Worm (Caenorhabditis elegans) whole organism, L4 larva: ENCODE data around the gene fbxa-11.

Experiments used
- D1046.2 ChIP-seq: fragments of 200-800 bp; sonication (Bioruptor generic); IDR thresholded peaks from 2 replicates; pipeline ENCODE4 v1.3.6; 2022; ENCODE audit warnings: missing genetic modification characterization, missing compliant biosample characterization
- F10B5.3 ChIP-seq: sonication (generic microtip); optimal IDR thresholded peaks from 2 replicates; lab custom pipeline; 2016; ENCODE audit warnings: mild to moderate bottlenecking, missing genetic modification characterization, missing compliant biosample characterization
- F44E2.7 ChIP-seq: fragments of 200-800 bp; sonication (Bioruptor generic); IDR thresholded peaks from 2 replicates; pipeline ENCODE4 v2.1.2; 2022; ENCODE audit warnings: missing genetic modification characterization, missing compliant biosample characterization
- F49E8.2 ChIP-seq: sonication (generic microtip); optimal IDR thresholded peaks from 2 replicates; lab custom pipeline; 2016; ENCODE audit warnings: missing compliant biosample characterization, mild to moderate bottlenecking, missing genetic modification characterization, borderline replicate concordance
- T20F7.1 ChIP-seq: fragments of 200-800 bp; sonication (Bioruptor generic); optimal IDR thresholded peaks from 2 replicates; lab custom pipeline; 2018; ENCODE audit warnings: mild to moderate bottlenecking, missing genetic modification characterization, missing compliant biosample characterization
- T26A8.4 ChIP-seq: fragments of 200-800 bp; sonication (Bioruptor generic); IDR thresholded peaks from 2 replicates; pipeline ENCODE4 v1.3.6; 2022; ENCODE audit warnings: missing genetic modification characterization, missing compliant biosample characterization
- Y105C5A.15 ChIP-seq: fragments of 200-800 bp; sonication (Bioruptor generic); IDR thresholded peaks from 2 replicates; pipeline ENCODE4 v1.3.6; 2022; ENCODE audit warnings: missing genetic modification characterization, missing compliant biosample characterization
- Y75B8A.6 ChIP-seq: fragments of 200-800 bp; sonication (Bioruptor generic); IDR thresholded peaks from 2 replicates; pipeline ENCODE4 v1.3.6; 2022; ENCODE audit warnings: missing genetic modification reagents, missing genetic modification characterization, missing compliant biosample characterization
- ZK337.2 ChIP-seq: fragments of 200-800 bp; sonication (Bioruptor generic); IDR thresholded peaks from 2 replicates; pipeline ENCODE4 v1.3.6; 2022; ENCODE audit warnings: missing genetic modification reagents, missing genetic modification characterization, missing compliant biosample characterization
- ZK546.5 ChIP-seq, 2 experiments: sonication (generic microtip); optimal IDR thresholded peaks; 2 replicates each; lab custom pipeline; 2017; ENCODE audit warnings: missing biosample characterization in 2 of 2, missing genetic modification characterization in 2 of 2
- aha-1 ChIP-seq: fragments of 150-350 bp; peaks from one replicate; lab custom pipeline; 2014; ENCODE audit warnings: missing biosample characterization, missing genetic modification characterization
- aly-2 ChIP-seq: sonication (generic microtip); optimal IDR thresholded peaks from 2 replicates; lab custom pipeline; 2018; ENCODE audit warnings: missing biosample characterization, missing genetic modification characterization
- attf-4 ChIP-seq: sonication (generic microtip); optimal IDR thresholded peaks from 3 replicates; lab custom pipeline; 2017; ENCODE audit warnings: missing biosample characterization, missing genetic modification characterization
- ceh-62 ChIP-seq: sonication (generic microtip); optimal IDR thresholded peaks from 2 replicates; lab custom pipeline; 2017; ENCODE audit warnings: missing biosample characterization, missing genetic modification characterization
- ceh-82 ChIP-seq: sonication (generic microtip); optimal IDR thresholded peaks from 2 replicates; lab custom pipeline; 2017; ENCODE audit warnings: missing biosample characterization, missing genetic modification characterization
- ctbp-1 ChIP-seq: fragments of 200-800 bp; sonication (Bioruptor generic); IDR thresholded peaks from 2 replicates; pipeline ENCODE4 v1.3.6; 2022; ENCODE audit warnings: missing genetic modification reagents, missing genetic modification characterization, missing compliant biosample characterization
- daf-12 ChIP-seq: fragments of 150-350 bp; optimal IDR thresholded peaks from 2 replicates; lab custom pipeline; 2014; ENCODE audit warnings: missing biosample characterization, missing genetic modification reagents, missing genetic modification characterization
- daf-16 ChIP-seq, 3 experiments: sonication (generic microtip); optimal IDR thresholded peaks; 2 replicates each; lab custom pipeline; 2016 to 2017; ENCODE audit warnings: missing genetic modification characterization in 3 of 3, missing genetic modification reagents in 3 of 3, mild to moderate bottlenecking in 2 of 3, missing compliant biosample characterization in 2 of 3, missing biosample characterization in 1 of 3, moderate library complexity in 1 of 3
- dmd-6 ChIP-seq: fragments of 200-800 bp; sonication (Bioruptor generic); IDR thresholded peaks from 2 replicates; pipeline ENCODE4 v1.3.6; 2022; ENCODE audit warnings: missing genetic modification reagents, missing genetic modification characterization, missing compliant biosample characterization
- dpl-1 ChIP-seq: fragments of 150-350 bp; optimal IDR thresholded peaks from 2 replicates; lab custom pipeline; 2014; ENCODE audit warnings: missing biosample characterization, missing genetic modification reagents, missing genetic modification characterization
- dve-1 ChIP-seq: sonication (generic microtip); optimal IDR thresholded peaks from 2 replicates; lab custom pipeline; 2017; ENCODE audit warnings: antibody characterized with exemption, mild to moderate bottlenecking, missing genetic modification characterization, missing compliant biosample characterization; ENCODE audit not compliant: insufficient read depth
- egl-27 ChIP-seq: sonication (generic microtip); optimal IDR thresholded peaks from 3 replicates; lab custom pipeline; 2017; ENCODE audit warnings: missing biosample characterization, missing genetic modification reagents, missing genetic modification characterization
- fkh-10 ChIP-seq: fragments of 150-350 bp; optimal IDR thresholded peaks from 2 replicates; lab custom pipeline; 2014; ENCODE audit warnings: missing biosample characterization, missing genetic modification reagents, missing genetic modification characterization
- hif-1 ChIP-seq, 2 experiments: sonication (generic microtip); optimal IDR thresholded peaks; 2 replicates each; lab custom pipeline; 2016 to 2017; ENCODE audit warnings: missing compliant biosample characterization in 2 of 2, missing genetic modification characterization in 2 of 2, missing genetic modification reagents in 2 of 2, missing genotype in 2 of 2, mild to moderate bottlenecking in 1 of 2
- hlh-30 ChIP-seq: sonication (generic microtip); optimal IDR thresholded peaks from 2 replicates; lab custom pipeline; 2017; ENCODE audit warnings: antibody characterized with exemption, mild to moderate bottlenecking, missing genetic modification characterization, missing compliant biosample characterization; ENCODE audit not compliant: insufficient read depth
- hmg-1.1 ChIP-seq: fragments of 200-800 bp; sonication (Bioruptor generic); IDR thresholded peaks from 2 replicates; pipeline ENCODE4 v1.3.6; 2022; ENCODE audit warnings: missing genetic modification reagents, missing genetic modification characterization, missing compliant biosample characterization
- jun-1 ChIP-seq: fragments of 150-350 bp; optimal IDR thresholded peaks from 2 replicates; lab custom pipeline; 2014; ENCODE audit warnings: missing biosample characterization, missing genetic modification reagents, missing genetic modification characterization
- lim-7 ChIP-seq: fragments of 200-800 bp; sonication (Bioruptor generic); IDR thresholded peaks from 2 replicates; pipeline ENCODE4 v1.3.6; 2022; ENCODE audit warnings: missing genetic modification characterization, missing compliant biosample characterization
- lin-13 ChIP-seq: fragments of 150-350 bp; optimal IDR thresholded peaks from 2 replicates; lab custom pipeline; 2014; ENCODE audit warnings: missing biosample characterization, missing genetic modification reagents, missing genetic modification characterization
- lin-29 ChIP-seq: fragments of 200-800 bp; sonication (Bioruptor generic); IDR thresholded peaks from 2 replicates; pipeline ENCODE4 v1.3.6; 2022; ENCODE audit warnings: missing genetic modification reagents, missing genetic modification characterization, missing compliant biosample characterization
- lin-38 ChIP-seq: fragments of 200-800 bp; sonication (Bioruptor generic); IDR thresholded peaks from 2 replicates; pipeline ENCODE4 v1.3.6; 2022; ENCODE audit warnings: missing genetic modification reagents, missing genetic modification characterization, missing compliant biosample characterization
- lin-39 ChIP-seq: fragments of 150-350 bp; optimal IDR thresholded peaks from 2 replicates; lab custom pipeline; 2014; ENCODE audit warnings: missing biosample characterization, missing genetic modification reagents, missing genetic modification characterization
- lir-3 ChIP-seq: sonication (generic microtip); optimal IDR thresholded peaks from 2 replicates; lab custom pipeline; 2016; ENCODE audit warnings: mild to moderate bottlenecking, missing genetic modification characterization, missing compliant biosample characterization
- madf-9 ChIP-seq: fragments of 200-800 bp; sonication (Bioruptor generic); conservative IDR thresholded peaks from 2 replicates; pipeline ENCODE4 v1.3.6; 2022; ENCODE audit warnings: missing genetic modification reagents, missing genetic modification characterization, missing compliant biosample characterization
- mep-1 ChIP-seq: fragments of 150-350 bp; sonication (generic microtip); optimal IDR thresholded peaks from 3 replicates; lab custom pipeline; 2014; ENCODE audit warnings: missing biosample characterization, missing genetic modification characterization
- mes-2 ChIP-seq: sonication (generic microtip); optimal IDR thresholded peaks from 2 replicates; lab custom pipeline; 2016; ENCODE audit warnings: missing genotype, mild to moderate bottlenecking, missing genetic modification characterization, missing compliant biosample characterization; ENCODE audit not compliant: poor library complexity, severe bottlenecking
- mxl-2 ChIP-seq: fragments of 200-800 bp; sonication (Bioruptor generic); conservative IDR thresholded peaks from 2 replicates; pipeline ENCODE4 v1.3.6; 2022; ENCODE audit warnings: missing genetic modification reagents, missing genetic modification characterization, missing compliant biosample characterization
- nhr-28 ChIP-seq: fragments of 150-350 bp; optimal IDR thresholded peaks from 2 replicates; lab custom pipeline; 2014; ENCODE audit warnings: missing biosample characterization, missing genetic modification characterization
- nhr-6 ChIP-seq: fragments of 150-350 bp; optimal IDR thresholded peaks from 2 replicates; lab custom pipeline; 2014; ENCODE audit warnings: missing biosample characterization, missing genetic modification characterization
- nhr-77 ChIP-seq: fragments of 150-350 bp; optimal IDR thresholded peaks from 2 replicates; lab custom pipeline; 2014; ENCODE audit warnings: missing biosample characterization, missing genetic modification characterization
- pha-4 ChIP-seq, 2 experiments: fragments of 150-350 bp in 1 of 2; fragments of 200-800 bp in 1 of 2; sonication (Bioruptor generic) in 1 of 2; IDR thresholded peaks in 1 of 2; optimal IDR thresholded peaks in 1 of 2; 2 replicates each; pipeline versions ENCODE4 v1.3.6 to Lab custom; 2014 to 2022; ENCODE audit warnings: missing genetic modification characterization in 2 of 2, missing genetic modification reagents in 2 of 2, missing biosample characterization in 1 of 2, missing compliant biosample characterization in 1 of 2
- php-3 ChIP-seq: fragments of 200-800 bp; sonication (Bioruptor generic); IDR thresholded peaks from 2 replicates; pipeline ENCODE4 v1.3.6; 2022; ENCODE audit warnings: missing genetic modification reagents, missing genetic modification characterization, missing compliant biosample characterization
- sdz-12 ChIP-seq: fragments of 200-800 bp; sonication (Bioruptor generic); optimal IDR thresholded peaks from 2 replicates; lab custom pipeline; 2018; ENCODE audit warnings: mild to moderate bottlenecking, missing genetic modification characterization, missing compliant biosample characterization
- snpc-4 ChIP-seq: fragments of 150-350 bp; optimal IDR thresholded peaks from 2 replicates; lab custom pipeline; 2014; ENCODE audit warnings: missing biosample characterization, missing genetic modification characterization
- tag-97 ChIP-seq: fragments of 200-800 bp; sonication (Bioruptor generic); IDR thresholded peaks from 2 replicates; pipeline ENCODE4 v1.3.6; 2022; ENCODE audit warnings: missing genetic modification characterization, missing compliant biosample characterization
- unc-39 ChIP-seq: sonication (generic microtip); optimal IDR thresholded peaks from 2 replicates; lab custom pipeline; 2017; ENCODE audit warnings: missing biosample characterization, missing genetic modification characterization
- unc-62 ChIP-seq, 3 experiments: fragments of 150-350 bp in 1 of 3; sonication (generic microtip); optimal IDR thresholded peaks in 2 of 3; peaks in 1 of 3; 1 replicate in 1 of 3; 2 replicates in 2 of 3; lab custom pipeline; 2014 to 2017; ENCODE audit warnings: missing biosample characterization in 3 of 3, missing genetic modification characterization in 3 of 3, missing genetic modification reagents in 3 of 3, missing genotype in 1 of 3
- zag-1 ChIP-seq: fragments of 150-350 bp; optimal IDR thresholded peaks from 2 replicates; lab custom pipeline; 2014; ENCODE audit warnings: missing biosample characterization, missing genetic modification characterization
- zfp-2 ChIP-seq: sonication (generic microtip); optimal IDR thresholded peaks from 2 replicates; lab custom pipeline; 2016; ENCODE audit warnings: mild to moderate bottlenecking, missing genetic modification characterization, missing compliant biosample characterization
- zfp-3 ChIP-seq: fragments of 200-800 bp; sonication (Bioruptor generic); conservative IDR thresholded peaks from 2 replicates; pipeline ENCODE4 v1.3.6; 2022; ENCODE audit warnings: missing genetic modification reagents, missing genetic modification characterization, missing compliant biosample characterization
- ztf-11 ChIP-seq: fragments of 150-350 bp; optimal IDR thresholded peaks from 2 replicates; lab custom pipeline; 2014; ENCODE audit warnings: missing biosample characterization, missing genetic modification characterization

fbxa-11 gene

ce11 chrIII:981960-982359 is 31.3 kb downstream of the fbxa-11 start:
- TF ChIP-seq lin-13 = peak; percentile 18
- TF ChIP-seq madf-9 (GFP tag; lab: Robert Waterston, UW) = no peak
- TF ChIP-seq nhr-6 (tag; lab: Kevin White, UChicago) = peak; percentile 17
- no peak for TF ChIP-seq lin-38 (GFP tag; lab: Robert Waterston, UW)
- no peak for TF ChIP-seq ZK337.2 (GFP tag; lab: Robert Waterston, UW)
- no peak for TF ChIP-seq lin-29 (GFP tag; lab: Robert Waterston, UW)
- TF ChIP-seq dmd-6 (GFP tag; lab: Robert Waterston, UW) = peak; percentile 29; the same call in 1 of the 2 replicates
- no peak for TF ChIP-seq aly-2 (tag; lab: Kevin White, UChicago)
- no peak for TF ChIP-seq egl-27
- no peak for TF ChIP-seq sdz-12 (GFP tag; lab: Kevin White, UChicago)
- TF ChIP-seq F44E2.7 (GFP tag; lab: Robert Waterston, UW) = no peak
- no peak for TF ChIP-seq nhr-77 (tag; lab: Kevin White, UChicago)
- no peak for TF ChIP-seq Y105C5A.15 (GFP tag; lab: Robert Waterston, UW)
- TF ChIP-seq D1046.2 (GFP tag; lab: Robert Waterston, UW) = no peak
- no peak for TF ChIP-seq mep-1 (tag; lab: Kevin White, UChicago)
- no peak for TF ChIP-seq F10B5.3 (tag; lab: Kevin White, UChicago)
- no peak for TF ChIP-seq Y75B8A.6 (GFP tag; lab: Robert Waterston, UW)
- no peak for TF ChIP-seq hif-1 (tag; optimal IDR thresholded peaks at IDR 0.05; lab: Kevin White, UChicago)
- peak; percentile 28 for TF ChIP-seq mes-2 (tag; lab: Kevin White, UChicago)
- peak; percentile 19 for TF ChIP-seq dve-1 (tag; lab: Kevin White, UChicago)
- TF ChIP-seq lim-7 (GFP tag; lab: Robert Waterston, UW) = no peak
- TF ChIP-seq zag-1 (tag; lab: Kevin White, UChicago) = no peak
- no peak for TF ChIP-seq pha-4 (GFP tag; IDR thresholded peaks at IDR 0.05; lab: Robert Waterston, UW)
- TF ChIP-seq pha-4 (tag; optimal IDR thresholded peaks at IDR 0.05; lab: Kevin White, UChicago) = no peak
- no peak for TF ChIP-seq zfp-3 (GFP tag; lab: Robert Waterston, UW)
- TF ChIP-seq nhr-28 (tag; lab: Kevin White, UChicago) = peak; percentile 28
- TF ChIP-seq T26A8.4 (GFP tag; lab: Robert Waterston, UW) = no peak
- peak; percentile 43 for TF ChIP-seq hlh-30 (tag; lab: Kevin White, UChicago)
- TF ChIP-seq zfp-2 (tag; lab: Kevin White, UChicago) = no peak
- no peak for TF ChIP-seq ctbp-1 (GFP tag; lab: Robert Waterston, UW)
- no peak for TF ChIP-seq lin-39 (tag; lab: Kevin White, UChicago)
- TF ChIP-seq ceh-62 (tag; lab: Kevin White, UChicago) = no peak
- no peak for TF ChIP-seq fkh-10 (GFP tag; lab: Kevin White, UChicago)
- no peak for TF ChIP-seq lir-3 (tag; lab: Kevin White, UChicago)
- TF ChIP-seq attf-4 = no peak
- no peak for TF ChIP-seq ceh-82 (tag; lab: Kevin White, UChicago)
- TF ChIP-seq aha-1 (tag; lab: Kevin White, UChicago) = peak; percentile 96
- no peak for TF ChIP-seq unc-39
- no peak for TF ChIP-seq daf-12 (tag; lab: Kevin White, UChicago)
- no peak for TF ChIP-seq mxl-2
- TF ChIP-seq hmg-1.1 (GFP tag; lab: Robert Waterston, UW) = peak; percentile 59
- TF ChIP-seq dpl-1 (GFP tag; lab: Kevin White, UChicago) = peak; percentile 15
- TF ChIP-seq ztf-11 = no peak
- no peak for TF ChIP-seq T20F7.1 (GFP tag; lab: Kevin White, UChicago)
- TF ChIP-seq jun-1 = no peak
- TF ChIP-seq daf-16 (GFP tag; optimal IDR thresholded peaks at IDR 0.05; lab: Kevin White, UChicago) = no peak
- TF ChIP-seq daf-16 (tag; optimal IDR thresholded peaks at IDR 0.05; lab: Kevin White, UChicago) = peak; percentile 50
- TF ChIP-seq unc-62 (GFP tag; optimal IDR thresholded peaks at IDR 0.05 in 1 of 2; lab: Kevin White, UChicago) = peak in 1 of 2 experiments; percentile 33
- TF ChIP-seq unc-62 (tag; optimal IDR thresholded peaks at IDR 0.05; lab: Kevin White, UChicago) = no peak
- no peak for TF ChIP-seq tag-97
- no peak for TF ChIP-seq snpc-4
- no peak for TF ChIP-seq F49E8.2 (tag; lab: Kevin White, UChicago)
- no peak for TF ChIP-seq ZK546.5 (tag; optimal IDR thresholded peaks at IDR 0.05; lab: Kevin White, UChicago)
- TF ChIP-seq php-3 = no peak
